Fruit fly (Drosophila melanogaster) whole organism, embryonic: Measurements from ENCODE around the gene CG31388.
A peak's percentile ranks its signal among the peaks of the same experiment; 100 is the strongest.

Experiments used
- Atf3 ChIP-seq: fragments of 200-800 bp; sonication (Bioruptor generic); optimal IDR thresholded peaks from 3 replicates; lab custom pipeline; 2016; ENCODE audit warnings: missing biosample characterization, missing genetic modification characterization
- Awh ChIP-seq: fragments of 200-800 bp; sonication (Bioruptor generic); IDR thresholded peaks from 2 replicates; pipeline ENCODE4, ENCODE4 v1.3.6; 2022; ENCODE audit warnings: missing biosample characterization, missing genetic modification characterization
- B-H1 ChIP-seq: fragments of 200-800 bp; sonication (Bioruptor generic); IDR thresholded peaks from 3 replicates; pipeline ENCODE4 v1.3.6; 2022; ENCODE audit warnings: missing biosample characterization, missing genetic modification characterization
- Bteb2 ChIP-seq: fragments of 200-800 bp; sonication (Bioruptor generic); optimal IDR thresholded peaks from 2 replicates; lab custom pipeline; 2016; ENCODE audit warnings: missing biosample characterization, missing genetic modification characterization
- CG10147 ChIP-seq: fragments of 200-800 bp; sonication (Bioruptor generic); optimal IDR thresholded peaks from 2 replicates; lab custom pipeline; 2019; ENCODE audit warnings: missing biosample characterization, mild to moderate bottlenecking, missing genetic modification characterization, moderate library complexity
- CG10979 ChIP-seq: fragments of 200-800 bp; sonication (Bioruptor generic); optimal IDR thresholded peaks from 2 replicates; lab custom pipeline; 2018; ENCODE audit warnings: missing biosample characterization, mild to moderate bottlenecking, missing genetic modification characterization, moderate library complexity
- CG11398 ChIP-seq: fragments of 200-800 bp; sonication (Bioruptor generic); optimal IDR thresholded peaks from 2 replicates; lab custom pipeline; 2016; ENCODE audit warnings: missing biosample characterization, missing genetic modification characterization
- CG11504 ChIP-seq: fragments of 200-800 bp; sonication (Bioruptor generic); optimal IDR thresholded peaks from 3 replicates; lab custom pipeline; 2019; ENCODE audit warnings: missing biosample characterization, mild to moderate bottlenecking, missing genetic modification characterization, moderate library complexity
- CG12236 ChIP-seq: fragments of 200-800 bp; sonication (Bioruptor generic); optimal IDR thresholded peaks from 2 replicates; lab custom pipeline; 2016; ENCODE audit warnings: missing biosample characterization, missing genetic modification characterization
- CG13424 ChIP-seq: fragments of 200-800 bp; sonication (Bioruptor generic); optimal IDR thresholded peaks from 2 replicates; lab custom pipeline; 2019; ENCODE audit warnings: missing biosample characterization, mild to moderate bottlenecking, missing genetic modification characterization, moderate library complexity
- CG14667 ChIP-seq: fragments of 200-800 bp; sonication (Bioruptor generic); IDR thresholded peaks from 2 replicates; pipeline ENCODE4 v1.3.6; 2022; ENCODE audit warnings: missing biosample characterization, missing genetic modification characterization
- CG1529 ChIP-seq: fragments of 200-800 bp; sonication (Bioruptor generic); optimal IDR thresholded peaks from 3 replicates; lab custom pipeline; 2018; ENCODE audit warnings: missing biosample characterization, missing genetic modification characterization
- CG15601 ChIP-seq: fragments of 200-800 bp; sonication (Bioruptor generic); optimal IDR thresholded peaks from 3 replicates; lab custom pipeline; 2019; ENCODE audit warnings: missing biosample characterization, mild to moderate bottlenecking, missing genetic modification characterization, moderate library complexity
- CG1602 ChIP-seq: fragments of 200-800 bp; sonication (Bioruptor generic); optimal IDR thresholded peaks from 3 replicates; lab custom pipeline; 2016; ENCODE audit warnings: missing biosample characterization, missing genetic modification characterization
- CG1603 ChIP-seq: fragments of 200-800 bp; sonication (Bioruptor generic); optimal IDR thresholded peaks from 2 replicates; lab custom pipeline; 2019; ENCODE audit warnings: missing biosample characterization, mild to moderate bottlenecking, missing genetic modification characterization, moderate library complexity
- CG1647 ChIP-seq: fragments of 200-800 bp; sonication (Bioruptor generic); optimal IDR thresholded peaks from 3 replicates; lab custom pipeline; 2016; ENCODE audit warnings: missing biosample characterization, missing genetic modification characterization
- CG17328 ChIP-seq: fragments of 200-800 bp; sonication (Bioruptor generic); IDR thresholded peaks from 2 replicates; pipeline ENCODE4 v1.3.6; 2022; ENCODE audit warnings: missing biosample characterization, missing genetic modification characterization
- CG2129 ChIP-seq: fragments of 200-800 bp; sonication (Bioruptor generic); IDR thresholded peaks from 2 replicates; pipeline ENCODE4 v1.3.6; 2022; ENCODE audit warnings: missing biosample characterization, missing genetic modification characterization; ENCODE audit not compliant: partially characterized antibody
- CG2678 ChIP-seq: fragments of 200-800 bp; sonication (Bioruptor generic); optimal IDR thresholded peaks from 3 replicates; lab custom pipeline; 2019; ENCODE audit warnings: missing biosample characterization, mild to moderate bottlenecking, missing genetic modification characterization, moderate library complexity
- CG2889 ChIP-seq: fragments of 200-800 bp; sonication (Bioruptor generic); IDR thresholded peaks from 3 replicates; pipeline ENCODE4 v1.3.6; 2022; ENCODE audit warnings: missing biosample characterization, missing genetic modification characterization
- CG30020 ChIP-seq: fragments of 200-800 bp; optimal IDR thresholded peaks from 2 replicates; lab custom pipeline; 2019; ENCODE audit warnings: missing biosample characterization, mild to moderate bottlenecking, missing genetic modification characterization, moderate library complexity
- CG3995 ChIP-seq: fragments of 200-800 bp; sonication (Bioruptor generic); optimal IDR thresholded peaks from 3 replicates; lab custom pipeline; 2016; ENCODE audit warnings: missing biosample characterization, missing genetic modification characterization
- CG8290 ChIP-seq, 3 experiments: fragments of 200-800 bp; sonication (Bioruptor generic); optimal IDR thresholded peaks; 2 replicates each; lab custom pipeline; 2016 to 2019; ENCODE audit warnings: missing biosample characterization in 3 of 3, missing genetic modification characterization in 3 of 3, mild to moderate bottlenecking in 2 of 3, moderate library complexity in 1 of 3
- Chrac-16 ChIP-seq: fragments of 200-800 bp; sonication (Bioruptor generic); optimal IDR thresholded peaks from 3 replicates; lab custom pipeline; 2016; ENCODE audit warnings: missing biosample characterization, missing genetic modification characterization
- D ChIP-seq, 2 experiments: fragments of 200-800 bp in 1 of 2; fragments of >200 bp in 1 of 2; sonication (Bioruptor generic) in 1 of 2; optimal IDR thresholded peaks; 2 replicates in 1 of 2; 3 replicates in 1 of 2; lab custom pipeline; 2017; ENCODE audit warnings: mild to moderate bottlenecking in 1 of 2, missing biosample characterization in 1 of 2, missing genetic modification characterization in 1 of 2, missing genetic modification reagents in 1 of 2
- Dek ChIP-seq: fragments of 200-800 bp; sonication (Bioruptor generic); optimal IDR thresholded peaks from 3 replicates; lab custom pipeline; 2019; ENCODE audit warnings: missing biosample characterization, mild to moderate bottlenecking, missing genetic modification characterization, moderate library complexity
- Hr78 ChIP-seq, 2 experiments: fragments of 200-800 bp in 1 of 2; fragments of >200 bp in 1 of 2; sonication (Bioruptor generic) in 1 of 2; optimal IDR thresholded peaks; 2 replicates each; lab custom pipeline; 2017 to 2019; ENCODE audit warnings: missing biosample characterization in 2 of 2, missing genetic modification characterization in 2 of 2, mild to moderate bottlenecking in 1 of 2, moderate library complexity in 1 of 2
- Lim3 ChIP-seq: fragments of 200-800 bp; sonication (Bioruptor generic); IDR thresholded peaks from 2 replicates; pipeline ENCODE4 v1.3.6; 2022; ENCODE audit warnings: missing biosample characterization, missing genetic modification characterization
- Pdp1 ChIP-seq, 2 experiments: fragments of 200-800 bp; sonication (Bioruptor generic); optimal IDR thresholded peaks; 3 replicates each; lab custom pipeline; 2016; ENCODE audit warnings: missing biosample characterization in 2 of 2, missing genetic modification characterization in 2 of 2, mild to moderate bottlenecking in 1 of 2, moderate library complexity in 1 of 2
- Sox100B ChIP-seq: fragments of 200-800 bp; sonication (Bioruptor generic); optimal IDR thresholded peaks from 3 replicates; lab custom pipeline; 2018; ENCODE audit warnings: missing biosample characterization, mild to moderate bottlenecking, missing genetic modification characterization
- Trl ChIP-seq, 3 experiments: fragments of >200 bp in 2 of 3; fragments of 200-800 bp in 1 of 3; sonication (Bioruptor generic) in 1 of 3; optimal IDR thresholded peaks; 2 replicates in 1 of 3; 3 replicates in 2 of 3; lab custom pipeline; 2016 to 2017; ENCODE audit warnings: missing biosample characterization in 1 of 3, missing genetic modification characterization in 1 of 3
- abd-A ChIP-seq: fragments of 200-800 bp; sonication (Bioruptor generic); optimal IDR thresholded peaks from 3 replicates; lab custom pipeline; 2019; ENCODE audit warnings: missing biosample characterization, mild to moderate bottlenecking, missing genetic modification characterization, moderate library complexity
- ato ChIP-seq: fragments of 200-800 bp; sonication (Bioruptor generic); IDR thresholded peaks from 2 replicates; pipeline ENCODE4 v1.3.6; 2022; ENCODE audit warnings: missing biosample characterization, missing genetic modification characterization; ENCODE audit not compliant: partially characterized antibody
- bab2 ChIP-seq: fragments of 200-800 bp; sonication (Bioruptor generic); optimal IDR thresholded peaks from 2 replicates; lab custom pipeline; 2016; ENCODE audit warnings: missing biosample characterization, missing genetic modification characterization
- ftz-f1 ChIP-seq: fragments of 200-800 bp; sonication (Bioruptor generic); optimal IDR thresholded peaks from 2 replicates; lab custom pipeline; 2016; ENCODE audit warnings: missing biosample characterization, missing genetic modification characterization
- gro ChIP-seq: fragments of 200-800 bp; sonication (Bioruptor generic); optimal IDR thresholded peaks from 2 replicates; lab custom pipeline; 2016; ENCODE audit warnings: missing biosample characterization, missing genetic modification characterization
- insv ChIP-seq, 2 experiments: fragments of 200-800 bp; sonication (Bioruptor generic); optimal IDR thresholded peaks; 3 replicates each; lab custom pipeline; 2016 to 2018; ENCODE audit warnings: missing biosample characterization in 2 of 2, missing genetic modification characterization in 2 of 2
- kay ChIP-seq: fragments of 200-800 bp; sonication (Bioruptor generic); optimal IDR thresholded peaks from 2 replicates; lab custom pipeline; 2016; ENCODE audit warnings: missing biosample characterization, missing genetic modification characterization
- lab ChIP-seq: fragments of 200-800 bp; sonication (Bioruptor generic); optimal IDR thresholded peaks from 3 replicates; lab custom pipeline; 2017; ENCODE audit warnings: missing biosample characterization, missing genetic modification characterization, mild to moderate bottlenecking, moderate library complexity, missing genetic modification reagents
- pfk ChIP-seq: fragments of 200-800 bp; sonication (Bioruptor generic); optimal IDR thresholded peaks from 2 replicates; lab custom pipeline; 2018; ENCODE audit warnings: missing biosample characterization, mild to moderate bottlenecking, missing genetic modification characterization, moderate library complexity
- pita ChIP-seq: fragments of 200-800 bp; sonication (Bioruptor generic); optimal IDR thresholded peaks from 2 replicates; lab custom pipeline; 2017; ENCODE audit warnings: missing biosample characterization, mild to moderate bottlenecking, missing genetic modification characterization
- pzg ChIP-seq: fragments of 200-800 bp; sonication (Bioruptor generic); optimal IDR thresholded peaks from 3 replicates; lab custom pipeline; 2018; ENCODE audit warnings: missing biosample characterization, mild to moderate bottlenecking, missing genetic modification characterization, moderate library complexity
- salm ChIP-seq: fragments of 200-800 bp; sonication (Bioruptor generic); optimal IDR thresholded peaks from 2 replicates; lab custom pipeline; 2018; ENCODE audit warnings: missing biosample characterization, mild to moderate bottlenecking, missing genetic modification characterization
- schlank ChIP-seq: fragments of 200-800 bp; sonication (Bioruptor generic); optimal IDR thresholded peaks from 2 replicates; lab custom pipeline; 2018; ENCODE audit warnings: missing biosample characterization, mild to moderate bottlenecking, missing genetic modification characterization
- slp2 ChIP-seq: fragments of 200-800 bp; sonication (Bioruptor generic); optimal IDR thresholded peaks from 2 replicates; lab custom pipeline; 2016; ENCODE audit warnings: missing biosample characterization, missing genetic modification characterization
- stwl ChIP-seq: fragments of 200-800 bp; sonication (Bioruptor generic); optimal IDR thresholded peaks from 3 replicates; lab custom pipeline; 2018; ENCODE audit warnings: missing biosample characterization, mild to moderate bottlenecking, missing genetic modification characterization, moderate library complexity
- tio ChIP-seq: fragments of 200-800 bp; sonication (Bioruptor generic); optimal IDR thresholded peaks from 2 replicates; lab custom pipeline; 2017; ENCODE audit warnings: missing biosample characterization, missing genetic modification characterization, inconsistent platforms
- zen2 ChIP-seq: fragments of 200-800 bp; sonication (Bioruptor generic); IDR thresholded peaks from 3 replicates; pipeline ENCODE4 v1.3.6; 2022; ENCODE audit warnings: missing biosample characterization, missing genetic modification characterization; ENCODE audit not compliant: partially characterized antibody

The CG31388 gene

DNA sequence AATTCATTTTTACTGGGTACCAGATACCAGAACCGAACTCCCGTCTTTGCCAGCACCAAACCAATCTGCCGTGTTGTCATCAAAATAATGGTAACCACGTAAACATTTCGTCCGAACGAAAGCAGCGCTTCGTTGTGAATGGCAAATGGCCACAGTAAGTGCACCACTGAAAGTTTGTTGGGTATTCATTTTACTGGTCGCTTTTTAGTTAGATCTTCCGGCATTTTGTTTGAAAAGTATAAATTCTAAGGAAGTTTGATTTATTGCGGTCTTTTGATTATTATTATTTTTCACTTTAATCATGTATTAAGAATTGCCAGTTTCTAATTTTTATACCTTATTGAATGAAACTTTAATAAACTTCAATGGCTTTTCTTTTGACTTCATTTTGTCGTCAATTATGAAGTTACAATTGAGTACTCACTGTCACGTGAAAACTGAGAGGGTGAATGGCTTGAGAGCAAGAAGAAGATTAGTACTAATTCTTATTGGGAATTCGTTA, 23.1 kb upstream of the CG31388 start, which contains the start of gene ZnT86D (continued):
- no peak for TF ChIP-seq ftz-f1 (GFP tag; lab: Kevin White, UChicago)
- peak; percentile 31 for TF ChIP-seq pfk (GFP tag; lab: Kevin White, UChicago)
- TF ChIP-seq pzg: peak; percentile 64
- TF ChIP-seq CG3995 (GFP tag; lab: Kevin White, UChicago): peak; percentile 75
- peak; percentile 83 for TF ChIP-seq CG2678
- no peak for TF ChIP-seq zen2 (GFP tag; lab: Robert Waterston, UW)
- TF ChIP-seq B-H1: no peak
- no peak for TF ChIP-seq CG2889 (GFP tag; lab: Robert Waterston, UW)
- no peak for TF ChIP-seq abd-A (tag; lab: Kevin White, UChicago)
- no peak for TF ChIP-seq D (optimal IDR thresholded peaks at IDR 0.05; lab: Kevin White, UChicago)
- peak; percentile 12 for TF ChIP-seq D (GFP tag; optimal IDR thresholded peaks at IDR 0.05; lab: Kevin White, UChicago)
- peak; percentile 40 for TF ChIP-seq kay
- peak; percentile 66 for TF ChIP-seq CG15601 (tag; lab: Kevin White, UChicago)
- no peak for TF ChIP-seq CG12236 (GFP tag; lab: Kevin White, UChicago)
- peak; percentile 39 for TF ChIP-seq Atf3 (GFP tag; lab: Kevin White, UChicago)
- no peak for TF ChIP-seq CG14667 (GFP tag; lab: Robert Waterston, UW)
- no peak for TF ChIP-seq CG2129
- TF ChIP-seq Bteb2 (GFP tag; lab: Kevin White, UChicago): peak; percentile 50
- no peak for TF ChIP-seq Lim3
- TF ChIP-seq CG10147 (GFP tag; lab: Kevin White, UChicago): peak; percentile 79
- peak; percentile 45 for TF ChIP-seq salm (tag; lab: Kevin White, UChicago)
- no peak for TF ChIP-seq gro (GFP tag; lab: Kevin White, UChicago)
- TF ChIP-seq CG13424 (tag; lab: Kevin White, UChicago): peak; percentile 79
- TF ChIP-seq slp2 (GFP tag; lab: Kevin White, UChicago): peak; percentile 35
- peak; percentile 47 for TF ChIP-seq CG30020 (tag; lab: Kevin White, UChicago)
- TF ChIP-seq CG1647 (GFP tag; lab: Kevin White, UChicago): peak; percentile 22
- peak; percentile 53 to 91 for TF ChIP-seq insv (GFP tag; optimal IDR thresholded peaks at IDR 0.05; lab: Kevin White, UChicago)
- peak; percentile 48 to 49 for TF ChIP-seq Pdp1 (GFP tag; optimal IDR thresholded peaks at IDR 0.05; lab: Kevin White, UChicago)
- peak; percentile 80 for TF ChIP-seq CG1602 (GFP tag; lab: Kevin White, UChicago)
- TF ChIP-seq schlank (tag; lab: Kevin White, UChicago): peak; percentile 57
- TF ChIP-seq Chrac-16 (GFP tag; lab: Kevin White, UChicago): peak; percentile 33
- TF ChIP-seq CG10979 (tag; lab: Kevin White, UChicago): peak; percentile 48
- no peak for TF ChIP-seq CG17328 (GFP tag; lab: Robert Waterston, UW)
- TF ChIP-seq lab (GFP tag; lab: Kevin White, UChicago): peak; percentile 71
- TF ChIP-seq CG11398 (GFP tag; lab: Kevin White, UChicago): peak; percentile 2
- TF ChIP-seq CG1529 (GFP tag; lab: Kevin White, UChicago): peak; percentile 20

DNA sequence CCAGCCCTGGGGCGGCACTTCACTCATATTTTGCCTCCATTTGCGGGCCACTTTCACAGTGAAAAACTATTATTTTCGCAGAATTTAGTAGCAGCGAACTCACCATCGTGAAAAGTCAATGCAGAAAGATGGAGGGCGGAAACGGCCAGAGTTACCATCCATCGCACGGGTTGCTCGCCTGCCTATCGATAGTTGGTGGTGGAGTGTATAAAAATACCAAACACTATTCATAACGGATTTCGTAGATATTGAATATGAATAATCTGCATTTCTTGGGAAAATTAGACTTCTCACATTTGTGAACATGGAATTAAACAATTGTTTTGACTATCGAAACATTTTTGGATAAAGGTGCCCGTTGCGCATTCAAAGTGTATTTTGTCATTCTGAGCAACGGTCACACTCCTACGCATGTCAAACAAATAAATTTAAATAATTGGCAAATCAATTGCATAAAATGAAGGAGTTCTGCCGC, 21.4 kb upstream of the CG31388 start, which contains the start of the genes RpS25 and CG4820:
Gene RpS25, minus strand, starts transcription at position 132 of the 475 bp plus-strand sequence.
Gene CG4820, plus strand, starts transcription at position 380 of the 475 bp plus-strand sequence.
- peak in 1 of 2 experiments; percentile 27 for TF ChIP-seq Hr78 (GFP tag; optimal IDR thresholded peaks at IDR 0.05; lab: Kevin White, UChicago)
- peak; percentile 88 for TF ChIP-seq stwl (tag; lab: Kevin White, UChicago)
- TF ChIP-seq tio: no peak
- TF ChIP-seq Awh (GFP tag; lab: Robert Waterston, UW): peak; percentile 78
- peak; percentile 92 for TF ChIP-seq Sox100B (GFP tag; lab: Kevin White, UChicago)
- TF ChIP-seq bab2 (GFP tag; lab: Kevin White, UChicago): peak; percentile 75
- peak; percentile 64 for TF ChIP-seq ato (GFP tag; lab: Robert Waterston, UW)
- TF ChIP-seq pita: no peak
- no peak for TF ChIP-seq Trl (optimal IDR thresholded peaks at IDR 0.05; lab: Kevin White, UChicago)
- TF ChIP-seq Trl (GFP tag; optimal IDR thresholded peaks at IDR 0.05; lab: Kevin White, UChicago): peak; percentile 96
- peak; percentile 71 for TF ChIP-seq Dek (tag; lab: Kevin White, UChicago)
- TF ChIP-seq CG1603 (tag; lab: Kevin White, UChicago): peak; percentile 97
- TF ChIP-seq CG1602 (GFP tag; lab: Kevin White, UChicago): peak; percentile 61
- peak; percentile 89 for TF ChIP-seq CG8290 (GFP tag; optimal IDR thresholded peaks at IDR 0.05; lab: Kevin White, UChicago)
- peak; percentile 89 to 97 for TF ChIP-seq CG8290 (tag; optimal IDR thresholded peaks at IDR 0.05; lab: Kevin White, UChicago)
- peak; percentile 84 for TF ChIP-seq CG11504 (tag; lab: Kevin White, UChicago)
- peak; percentile 89 for TF ChIP-seq CG12236 (GFP tag; lab: Kevin White, UChicago)
